Worm (Caenorhabditis elegans): Measurements from ENCODE around the gene nspa-2.

- TF ChIP-seq F13C5.2 (tag; optimal IDR thresholded peaks at IDR 0.05) (no peak), ama-1 (optimal IDR thresholded peaks at IDR 0.05) (no peak), sea-1 (GFP tag; conservative IDR thresholded peaks at IDR 0.05) (no peak), hmbx-1 (tag; optimal IDR thresholded peaks at IDR 0.05) (no peak), B0310.2 (tag; optimal IDR thresholded peaks at IDR 0.05) (no peak)
These were observed 39.7 kb upstream of the nspa-2 start for ce11 chrV:14851206-14851605.

Data from whole organism, early embryonic.